Worm (Caenorhabditis elegans): ENCODE measurements around the gene F21D5.4.

The F21D5.4 gene

ce11 chrIV:8778045-8778444 is 40.2 kb downstream of the F21D5.4 start, which contains the start of gene C33D9.6:
C33D9.6 (minus strand) TSS chrIV:8778145.
- TF ChIP-seq hmg-1.2 (GFP tag; IDR thresholded peaks at IDR 0.05) (no peak), F52B5.7 (tag; optimal IDR thresholded peaks at IDR 0.05) (no peak), zim-3 (tag; optimal IDR thresholded peaks at IDR 0.05) (no peak), F23B12.7 (tag; optimal IDR thresholded peaks at IDR 0.05; ENCODE audit: insufficient read depth) (no peak), sdz-38 (tag; optimal IDR thresholded peaks at IDR 0.05) (no peak), snpc-1.3 (tag; optimal IDR thresholded peaks at IDR 0.05; ENCODE audit: insufficient read depth) (no peak), K11D2.4 (GFP tag; IDR thresholded peaks at IDR 0.05) (no peak), B0336.3 (GFP tag; IDR thresholded peaks at IDR 0.05) (no peak), D2030.7 (GFP tag; IDR thresholded peaks at IDR 0.05) (no peak), lag-1 (GFP tag; IDR thresholded peaks at IDR 0.05) (no peak), F55B11.4 (tag; optimal IDR thresholded peaks at IDR 0.05; ENCODE audit: borderline replicate concordance, insufficient read depth) (no peak), Y95B8A.8 (GFP tag; IDR thresholded peaks at IDR 0.05) (no peak), repo-1 (tag; optimal IDR thresholded peaks at IDR 0.05) (no peak), akir-1 (GFP tag; optimal IDR thresholded peaks at IDR 0.05) (no peak), mcd-1 (GFP tag; IDR thresholded peaks at IDR 0.05) (no peak), lsl-1 (GFP tag; optimal IDR thresholded peaks at IDR 0.05) (no peak), ztf-22 (GFP tag; optimal IDR thresholded peaks at IDR 0.05) (no peak)

- TF ChIP-seq lsl-1 (GFP tag; optimal IDR thresholded peaks at IDR 0.05) (no peak), ceh-40 (GFP tag; IDR thresholded peaks at IDR 0.05) (no peak), ceh-100 (GFP tag; IDR thresholded peaks at IDR 0.05) (no peak), die-1 (tag; optimal IDR thresholded peaks at IDR 0.05) (no peak), K12H6.12 (tag; optimal IDR thresholded peaks at IDR 0.05) (peak; percentile 57), K11D2.4 (GFP tag; IDR thresholded peaks at IDR 0.05) (no peak), attf-6 (GFP tag; IDR thresholded peaks at IDR 0.05) (no peak), dpff-1 (tag; optimal IDR thresholded peaks at IDR 0.05) (no peak), hmg-1.2 (GFP tag; IDR thresholded peaks at IDR 0.05) (peak; percentile 77), C06A6.2 (GFP tag; conservative IDR thresholded peaks at IDR 0.05) (no peak), F52B5.7 (tag; optimal IDR thresholded peaks at IDR 0.05) (no peak), akir-1 (GFP tag; optimal IDR thresholded peaks at IDR 0.05) (no peak), mcd-1 (GFP tag; IDR thresholded peaks at IDR 0.05) (no peak), ztf-18 (tag; optimal IDR thresholded peaks at IDR 0.05) (peak; percentile 42), ceh-58 (GFP tag; IDR thresholded peaks at IDR 0.05) (no peak), gei-17 (GFP tag; optimal IDR thresholded peaks at IDR 0.05) (no peak), hlh-12 (tag; optimal IDR thresholded peaks at IDR 0.05) (no peak), rcor-1 (GFP tag; IDR thresholded peaks at IDR 0.05) (no peak), T26A5.8 (tag; optimal IDR thresholded peaks at IDR 0.05) (no peak), him-1 (tag; optimal IDR thresholded peaks at IDR 0.05) (no peak), snpc-1.3 (tag; optimal IDR thresholded peaks at IDR 0.05; ENCODE audit: insufficient read depth) (no peak), B0019.2 (GFP tag; conservative IDR thresholded peaks at IDR 0.05) (no peak), F55B11.4 (tag; optimal IDR thresholded peaks at IDR 0.05; ENCODE audit: borderline replicate concordance, insufficient read depth) (no peak), lin-40 (tag; optimal IDR thresholded peaks at IDR 0.05) (peak; percentile 35), attf-5 (GFP tag; optimal IDR thresholded peaks at IDR 0.05) (peak; percentile 82), ets-4 (GFP tag; optimal IDR thresholded peaks at IDR 0.05) (peak; percentile 18), lag-1 (GFP tag; IDR thresholded peaks at IDR 0.05) (0 out of 2 replicates have a peak, but pooled peaks have one; percentile 23), ceh-79 (tag; optimal IDR thresholded peaks at IDR 0.05) (no peak), ztf-6 (GFP tag; IDR thresholded peaks at IDR 0.05) (no peak), Y67H2A.10 (GFP tag; conservative IDR thresholded peaks at IDR 0.05) (no peak), cebp-1 (GFP tag; IDR thresholded peaks at IDR 0.05) (peak; percentile 41; the same call in 1 of the 2 replicates), cebp-1 (tag; optimal IDR thresholded peaks at IDR 0.05) (no peak), rpc-1 (optimal IDR thresholded peaks at IDR 0.05) (no peak), rpc-1 (tag; optimal IDR thresholded peaks at IDR 0.05) (no peak), nhr-179 (tag; optimal IDR thresholded peaks at IDR 0.05) (no peak), somi-1 (GFP tag; optimal IDR thresholded peaks at IDR 0.05) (no peak), D2030.7 (GFP tag; IDR thresholded peaks at IDR 0.05) (no peak), rec-8 (tag; optimal IDR thresholded peaks at IDR 0.05) (no peak), nhr-80 (tag; optimal IDR thresholded peaks at IDR 0.05) (peak; percentile 82), sea-2 (GFP tag; IDR thresholded peaks at IDR 0.05) (no peak)
Observed at ce11 chrIV:8782172-8782571, 44.3 kb downstream of the F21D5.4 start.

Measured in whole organism, young adult.